Worm (Caenorhabditis elegans) whole organism, L1 larva: Measurements from ENCODE around the gene cee-1.

Experiments
- ama-1 ChIP-seq: fragments of 150-350 bp; optimal IDR thresholded peaks from 2 replicates; lab custom pipeline; 2014
- egl-27 ChIP-seq, 2 experiments: fragments of 150-350 bp in 1 of 2; sonication (generic microtip); optimal IDR thresholded peaks; 3 replicates each; lab custom pipeline; 2017 to 2018; ENCODE audit warnings: missing biosample characterization in 2 of 2, missing genetic modification characterization in 2 of 2, missing genetic modification reagents in 2 of 2
- elt-2 ChIP-seq: sonication (generic microtip); optimal IDR thresholded peaks from 2 replicates; lab custom pipeline; 2016; ENCODE audit warnings: missing genetic modification characterization, mild to moderate bottlenecking, inconsistent platforms, missing compliant biosample characterization, missing genetic modification reagents
- elt-3 ChIP-seq, 6 experiments: fragments of 150-350 bp in 1 of 6; sonication (generic microtip); optimal IDR thresholded peaks; 2 replicates each; lab custom pipeline; 2017 to 2018; ENCODE audit warnings: missing biosample characterization in 6 of 6, missing genetic modification characterization in 6 of 6, inconsistent platforms in 1 of 6
- fkh-4 ChIP-seq: sonication (generic microtip); optimal IDR thresholded peaks from 2 replicates; lab custom pipeline; 2016; ENCODE audit warnings: missing compliant biosample characterization, missing genetic modification characterization, borderline replicate concordance
- lin-39 ChIP-seq: fragments of 150-350 bp; optimal IDR thresholded peaks from 2 replicates; lab custom pipeline; 2014; ENCODE audit warnings: missing biosample characterization, missing genetic modification reagents, missing genetic modification characterization
- lsy-2 ChIP-seq, 2 experiments: fragments of 150-350 bp; optimal IDR thresholded peaks; 2 replicates each; lab custom pipeline; 2014; ENCODE audit warnings: missing biosample characterization in 2 of 2, missing genetic modification characterization in 2 of 2
- nhr-19 ChIP-seq: fragments of 200-800 bp; sonication (Bioruptor generic); conservative IDR thresholded peaks from 2 replicates; pipeline ENCODE4 v1.3.6; 2022; ENCODE audit warnings: missing genetic modification characterization, missing compliant biosample characterization
- tlp-1 ChIP-seq: fragments of 150-350 bp; optimal IDR thresholded peaks from 2 replicates; lab custom pipeline; 2014; ENCODE audit warnings: missing biosample characterization, missing genetic modification characterization
- ztf-11 ChIP-seq, 2 experiments: sonication (generic microtip); optimal IDR thresholded peaks; 2 replicates each; lab custom pipeline; 2016 to 2017; ENCODE audit warnings: missing genetic modification characterization in 2 of 2, missing biosample characterization in 1 of 2, missing compliant biosample characterization in 1 of 2

DNA sequence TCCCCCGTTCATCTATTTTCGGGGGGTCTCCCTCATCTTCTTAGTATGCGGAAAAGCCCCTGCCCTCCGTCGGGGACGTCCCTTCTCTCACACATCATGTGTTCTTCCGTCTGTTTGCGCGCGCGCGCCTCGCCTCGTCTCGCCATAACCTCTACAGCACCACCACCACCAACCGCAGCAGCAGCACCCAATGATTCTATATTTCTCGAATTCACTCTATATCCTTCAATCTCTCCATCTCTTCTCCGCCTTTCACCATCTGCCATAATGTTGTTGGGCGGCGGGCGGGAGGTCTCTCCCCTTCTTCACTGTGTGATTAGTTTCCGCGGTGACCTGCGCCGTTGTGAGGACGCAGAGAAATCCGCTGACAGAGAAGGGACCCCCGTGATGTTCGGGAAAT, 34.9 kb downstream of the cee-1 start:
- TF ChIP-seq ama-1 (lab: Kevin White, UChicago): no peak
- TF ChIP-seq nhr-19: no peak
- no peak for TF ChIP-seq lin-39
- TF ChIP-seq egl-27 (tag; optimal IDR thresholded peaks at IDR 0.05; lab: Kevin White, UChicago): no peak
- no peak for TF ChIP-seq lsy-2 (tag; optimal IDR thresholded peaks at IDR 0.05; lab: Kevin White, UChicago)
- TF ChIP-seq fkh-4: no peak
- TF ChIP-seq tlp-1: no peak
- no peak for TF ChIP-seq ztf-11 (tag; optimal IDR thresholded peaks at IDR 0.05; lab: Kevin White, UChicago)
- no peak for TF ChIP-seq elt-3 (tag; optimal IDR thresholded peaks at IDR 0.05; lab: Kevin White, UChicago)
- TF ChIP-seq elt-2 (tag; lab: Kevin White, UChicago): no peak
